Worm (Caenorhabditis elegans) whole organism, L2 larva: Measurements from ENCODE around the gene nasp-1.
A peak's percentile ranks its signal among the peaks of the same experiment; 100 is the strongest.

ENCODE experiments used
- F13H6.1 ChIP-seq: sonication (generic microtip); optimal IDR thresholded peaks from 2 replicates; lab custom pipeline; 2016; ENCODE audit warnings: missing genetic modification characterization, missing compliant biosample characterization
- alr-1 ChIP-seq: fragments of 150-350 bp; optimal IDR thresholded peaks from 2 replicates; lab custom pipeline; 2014; ENCODE audit warnings: missing biosample characterization, missing genetic modification characterization
- aly-2 ChIP-seq: fragments of 150-350 bp; optimal IDR thresholded peaks from 2 replicates; lab custom pipeline; 2014; ENCODE audit warnings: missing biosample characterization, missing genetic modification characterization
- ceh-82 ChIP-seq: fragments of 150-350 bp; optimal IDR thresholded peaks from 2 replicates; lab custom pipeline; 2014; ENCODE audit warnings: missing biosample characterization, missing genetic modification characterization
- dmd-4 ChIP-seq: sonication (generic microtip); optimal IDR thresholded peaks from 2 replicates; lab custom pipeline; 2017; ENCODE audit warnings: missing biosample characterization, missing genetic modification characterization
- fos-1 ChIP-seq: fragments of 150-350 bp; optimal IDR thresholded peaks from 2 replicates; lab custom pipeline; 2014; ENCODE audit warnings: missing biosample characterization, missing genetic modification characterization
- lin-39 ChIP-seq: fragments of 150-350 bp; optimal IDR thresholded peaks from 2 replicates; lab custom pipeline; 2014; ENCODE audit warnings: missing biosample characterization, missing genetic modification reagents, missing genetic modification characterization
- nhr-12 ChIP-seq: fragments of 150-350 bp; optimal IDR thresholded peaks from 2 replicates; lab custom pipeline; 2014; ENCODE audit warnings: missing biosample characterization, missing genetic modification characterization
- nhr-237 ChIP-seq: fragments of 150-350 bp; optimal IDR thresholded peaks from 2 replicates; lab custom pipeline; 2014; ENCODE audit warnings: missing biosample characterization, missing genetic modification characterization
- nhr-25 ChIP-seq: fragments of 150-350 bp; sonication (generic microtip); optimal IDR thresholded peaks from 3 replicates; lab custom pipeline; 2014; ENCODE audit warnings: missing biosample characterization, missing genetic modification characterization
- unc-39 ChIP-seq: fragments of 150-350 bp; optimal IDR thresholded peaks from 2 replicates; lab custom pipeline; 2014; ENCODE audit warnings: missing biosample characterization, missing genetic modification characterization
- unc-62 ChIP-seq: fragments of 150-350 bp; optimal IDR thresholded peaks from 2 replicates; lab custom pipeline; 2014; ENCODE audit warnings: missing biosample characterization, missing genetic modification reagents, missing genetic modification characterization
- zag-1 ChIP-seq: fragments of 150-350 bp; optimal IDR thresholded peaks from 2 replicates; lab custom pipeline; 2014; ENCODE audit warnings: missing biosample characterization, missing genetic modification characterization
- ztf-11 ChIP-seq: sonication (generic microtip); optimal IDR thresholded peaks from 2 replicates; lab custom pipeline; 2017; ENCODE audit warnings: missing biosample characterization, missing genetic modification characterization

ce11 chrII:11103052-11103451 lies 3.4 kb upstream of the nasp-1 start:
- peak; percentile 20 for TF ChIP-seq nhr-25 (tag; lab: Kevin White, UChicago)
- TF ChIP-seq alr-1 (tag; lab: Kevin White, UChicago): no peak
- TF ChIP-seq ceh-82 (tag; lab: Kevin White, UChicago): no peak
- TF ChIP-seq unc-39: no peak
- no peak for TF ChIP-seq ztf-11 (tag; lab: Kevin White, UChicago)
- TF ChIP-seq fos-1 (tag; lab: Kevin White, UChicago): peak; percentile 37
- no peak for TF ChIP-seq aly-2 (tag; lab: Kevin White, UChicago)
- TF ChIP-seq nhr-237 (tag; lab: Kevin White, UChicago): no peak
- TF ChIP-seq F13H6.1: peak; percentile 45
- TF ChIP-seq nhr-12 (tag; lab: Kevin White, UChicago): no peak
- no peak for TF ChIP-seq zag-1
- TF ChIP-seq dmd-4 (tag; lab: Kevin White, UChicago): no peak
- TF ChIP-seq lin-39: no peak
- no peak for TF ChIP-seq unc-62
